Worm (Caenorhabditis elegans) whole organism, mixed stage, embryonic: Measurements from ENCODE around the gene lmtr-3.

Experiments used
- M03D4.4 ChIP-seq: sonication (generic microtip); optimal IDR thresholded peaks from 2 replicates; lab custom pipeline; 2017; ENCODE audit warnings: mild to moderate bottlenecking, missing genetic modification characterization, missing compliant biosample characterization
- blmp-1 ChIP-seq: fragments of 150-350 bp; optimal IDR thresholded peaks from 2 replicates; lab custom pipeline; 2014; ENCODE audit warnings: missing biosample characterization, missing genetic modification characterization
- ceh-39 ChIP-seq: fragments of 150-350 bp; optimal IDR thresholded peaks from 2 replicates; lab custom pipeline; 2014; ENCODE audit warnings: missing biosample characterization, missing genetic modification characterization
- ceh-43 ChIP-seq: fragments of 200-800 bp; sonication (Bioruptor generic); optimal IDR thresholded peaks from 2 replicates; lab custom pipeline; 2018; ENCODE audit warnings: mild to moderate bottlenecking, missing genetic modification characterization, moderate library complexity, missing compliant biosample characterization
- ceh-83 ChIP-seq: fragments of 200-800 bp; sonication (Bioruptor generic); optimal IDR thresholded peaks from 2 replicates; lab custom pipeline; 2018; ENCODE audit warnings: mild to moderate bottlenecking, missing genetic modification characterization, missing compliant biosample characterization
- ces-1 ChIP-seq: fragments of 150-350 bp; optimal IDR thresholded peaks from 2 replicates; lab custom pipeline; 2014; ENCODE audit warnings: missing biosample characterization, missing genetic modification reagents, missing genetic modification characterization
- cnd-1 ChIP-seq: fragments of 200-800 bp; sonication (Bioruptor generic); optimal IDR thresholded peaks from 2 replicates; lab custom pipeline; 2018; ENCODE audit warnings: mild to moderate bottlenecking, missing genetic modification characterization, missing compliant biosample characterization
- drap-1 ChIP-seq: fragments of 200-800 bp; sonication (Bioruptor generic); optimal IDR thresholded peaks from 3 replicates; lab custom pipeline; 2018; ENCODE audit warnings: mild to moderate bottlenecking, missing genetic modification characterization, missing compliant biosample characterization
- elt-1 ChIP-seq: sonication (generic microtip); optimal IDR thresholded peaks from 2 replicates; lab custom pipeline; 2017; ENCODE audit warnings: missing genetic modification characterization, mild to moderate bottlenecking, missing compliant biosample characterization, antibody characterized with exemption, moderate library complexity, borderline replicate concordance; ENCODE audit not compliant: insufficient read depth
- flh-1 ChIP-seq: fragments of 200-800 bp; sonication (Bioruptor generic); optimal IDR thresholded peaks from 2 replicates; lab custom pipeline; 2018; ENCODE audit warnings: mild to moderate bottlenecking, missing genetic modification characterization, moderate library complexity, missing compliant biosample characterization
- ham-2 ChIP-seq: fragments of 200-800 bp; sonication (Bioruptor generic); optimal IDR thresholded peaks from 2 replicates; lab custom pipeline; 2018; ENCODE audit warnings: mild to moderate bottlenecking, missing genetic modification characterization, missing compliant biosample characterization
- hlh-1 ChIP-seq: fragments of 150-350 bp; optimal IDR thresholded peaks from 2 replicates; lab custom pipeline; 2014; ENCODE audit warnings: missing biosample characterization, missing genetic modification reagents, missing genetic modification characterization
- lin-13 ChIP-seq: fragments of 150-350 bp; optimal IDR thresholded peaks from 2 replicates; lab custom pipeline; 2014; ENCODE audit warnings: missing biosample characterization, missing genetic modification characterization
- lin-32 ChIP-seq: fragments of 200-800 bp; sonication (Bioruptor generic); optimal IDR thresholded peaks from 2 replicates; lab custom pipeline; 2018; ENCODE audit warnings: mild to moderate bottlenecking, missing genetic modification characterization, missing compliant biosample characterization
- lsy-2 ChIP-seq: fragments of 150-350 bp; optimal IDR thresholded peaks from 2 replicates; lab custom pipeline; 2014; ENCODE audit warnings: missing biosample characterization, missing genetic modification characterization
- mab-5 ChIP-seq: fragments of 150-350 bp; optimal IDR thresholded peaks from 2 replicates; lab custom pipeline; 2014; ENCODE audit warnings: missing biosample characterization, missing genetic modification characterization
- mep-1 ChIP-seq: fragments of 150-350 bp; optimal IDR thresholded peaks from 2 replicates; lab custom pipeline; 2017; ENCODE audit warnings: missing biosample characterization, missing genetic modification reagents, missing genetic modification characterization, inconsistent platforms
- nhr-12 ChIP-seq: fragments of 150-350 bp; optimal IDR thresholded peaks from 2 replicates; lab custom pipeline; 2014; ENCODE audit warnings: missing biosample characterization, missing genetic modification characterization
- nhr-2 ChIP-seq: fragments of 150-350 bp; optimal IDR thresholded peaks from 2 replicates; lab custom pipeline; 2014; ENCODE audit warnings: missing biosample characterization, missing genetic modification characterization
- nhr-28 ChIP-seq: fragments of 150-350 bp; optimal IDR thresholded peaks from 2 replicates; lab custom pipeline; 2014; ENCODE audit warnings: missing biosample characterization, missing genetic modification characterization
- nhr-76 ChIP-seq: sonication (generic microtip); optimal IDR thresholded peaks from 2 replicates; lab custom pipeline; 2017; ENCODE audit warnings: missing biosample characterization, missing genetic modification characterization
- sem-2 ChIP-seq: fragments of 200-800 bp; sonication (Bioruptor generic); optimal IDR thresholded peaks from 2 replicates; lab custom pipeline; 2018; ENCODE audit warnings: mild to moderate bottlenecking, missing genetic modification characterization, missing compliant biosample characterization
- snpc-4 ChIP-seq: fragments of 150-350 bp; optimal IDR thresholded peaks from 2 replicates; lab custom pipeline; 2014; ENCODE audit warnings: missing biosample characterization, missing genetic modification characterization
- tbx-8 ChIP-seq: fragments of 200-800 bp; sonication (Bioruptor generic); optimal IDR thresholded peaks from 2 replicates; lab custom pipeline; 2018; ENCODE audit warnings: mild to moderate bottlenecking, missing genetic modification characterization, moderate library complexity, missing compliant biosample characterization
- unc-120 ChIP-seq: sonication (generic microtip); optimal IDR thresholded peaks from 2 replicates; lab custom pipeline; 2017; ENCODE audit warnings: missing genetic modification characterization, missing compliant biosample characterization; ENCODE audit not compliant: poor library complexity, severe bottlenecking
- unc-62 ChIP-seq: fragments of 150-350 bp; optimal IDR thresholded peaks from 2 replicates; lab custom pipeline; 2014; ENCODE audit warnings: missing biosample characterization, missing genetic modification reagents, missing genetic modification characterization
- zip-8 ChIP-seq: fragments of 150-350 bp; optimal IDR thresholded peaks from 2 replicates; lab custom pipeline; 2014; ENCODE audit warnings: missing biosample characterization, missing genetic modification characterization
- ztf-11 ChIP-seq: fragments of 150-350 bp; optimal IDR thresholded peaks from 2 replicates; lab custom pipeline; 2014; ENCODE audit warnings: missing biosample characterization, missing genetic modification characterization

lmtr-3 gene

DNA sequence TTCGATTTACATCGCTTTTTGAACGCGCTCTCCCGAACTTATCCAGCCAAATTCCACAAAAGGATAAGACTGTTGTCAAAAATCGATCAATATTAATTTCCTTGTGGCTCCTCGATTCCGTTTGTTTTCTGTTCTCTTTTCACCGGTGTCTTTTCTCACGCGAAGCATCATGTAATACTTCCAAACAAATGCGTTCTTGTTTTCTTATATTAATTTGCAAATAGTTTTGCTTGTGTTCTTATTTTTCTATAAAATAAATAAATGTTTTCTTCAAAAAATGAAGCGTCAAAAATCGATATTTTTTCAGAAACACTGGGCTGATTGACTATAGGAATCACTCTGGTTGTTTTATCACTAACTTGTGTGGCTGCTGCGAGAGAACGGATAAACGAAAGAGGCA lies 10.4 kb upstream of the lmtr-3 start, which contains the start of gene math-33:
TSS of gene math-33 (plus strand) at position 301 of the 400 bp plus-strand sequence.
- TF ChIP-seq hlh-1 (tag; lab: Kevin White, UChicago) (no peak), nhr-12 (tag; lab: Kevin White, UChicago) (no peak), mab-5 (tag; lab: Kevin White, UChicago) (no peak), cnd-1 (tag; lab: Kevin White, UChicago) (no peak), snpc-4 (tag; lab: Kevin White, UChicago) (no peak), zip-8 (no peak), nhr-76 (no peak), M03D4.4 (tag; lab: Kevin White, UChicago) (no peak), mep-1 (tag; lab: Kevin White, UChicago) (no peak), elt-1 (tag; lab: Kevin White, UChicago) (no peak), nhr-2 (tag; lab: Kevin White, UChicago) (no peak), unc-120 (no peak), sem-2 (GFP tag; lab: Kevin White, UChicago) (no peak), lin-13 (tag; lab: Kevin White, UChicago) (no peak)

DNA sequence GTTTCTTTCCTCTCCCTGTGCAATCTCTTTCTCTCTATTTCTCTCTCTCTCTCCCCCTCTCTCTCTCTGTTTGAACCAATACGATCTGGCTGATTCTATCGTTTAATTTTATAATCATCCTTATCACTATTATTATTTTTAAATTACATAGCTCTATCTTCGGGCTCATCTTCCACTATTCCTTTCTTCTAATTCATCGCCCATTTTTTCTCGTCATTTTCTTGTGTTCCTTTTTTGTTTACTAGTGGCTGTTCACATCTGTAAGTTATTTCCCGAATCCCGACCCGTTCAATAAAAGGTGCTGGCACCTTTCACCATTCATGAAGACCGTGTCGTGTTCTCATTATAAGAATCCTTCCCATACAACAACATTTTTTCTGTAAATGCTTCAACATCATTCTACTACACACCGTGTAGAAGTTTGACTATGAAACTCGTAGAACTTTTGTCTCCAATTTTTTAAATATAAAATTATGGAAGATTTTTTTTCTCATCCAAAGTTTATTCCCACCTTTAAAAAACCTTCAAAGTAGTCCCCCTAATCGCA lies 5.7 kb upstream of the lmtr-3 start:
- no peak for TF ChIP-seq drap-1
- TF ChIP-seq nhr-28 (tag; lab: Kevin White, UChicago), result no peak
- no peak for TF ChIP-seq ceh-39 (tag; lab: Kevin White, UChicago)
- no peak for TF ChIP-seq ceh-43 (GFP tag; lab: Kevin White, UChicago)
- TF ChIP-seq mep-1 (tag; lab: Kevin White, UChicago), result no peak
- TF ChIP-seq ham-2 (GFP tag; lab: Kevin White, UChicago), result no peak
- TF ChIP-seq flh-1, result no peak
- TF ChIP-seq snpc-4 (tag; lab: Kevin White, UChicago), result no peak
- no peak for TF ChIP-seq sem-2 (GFP tag; lab: Kevin White, UChicago)
- TF ChIP-seq blmp-1 (tag; lab: Kevin White, UChicago), result no peak
- no peak for TF ChIP-seq cnd-1 (tag; lab: Kevin White, UChicago)
- no peak for TF ChIP-seq hlh-1 (tag; lab: Kevin White, UChicago)
- no peak for TF ChIP-seq unc-62 (GFP tag; lab: Kevin White, UChicago)

DNA sequence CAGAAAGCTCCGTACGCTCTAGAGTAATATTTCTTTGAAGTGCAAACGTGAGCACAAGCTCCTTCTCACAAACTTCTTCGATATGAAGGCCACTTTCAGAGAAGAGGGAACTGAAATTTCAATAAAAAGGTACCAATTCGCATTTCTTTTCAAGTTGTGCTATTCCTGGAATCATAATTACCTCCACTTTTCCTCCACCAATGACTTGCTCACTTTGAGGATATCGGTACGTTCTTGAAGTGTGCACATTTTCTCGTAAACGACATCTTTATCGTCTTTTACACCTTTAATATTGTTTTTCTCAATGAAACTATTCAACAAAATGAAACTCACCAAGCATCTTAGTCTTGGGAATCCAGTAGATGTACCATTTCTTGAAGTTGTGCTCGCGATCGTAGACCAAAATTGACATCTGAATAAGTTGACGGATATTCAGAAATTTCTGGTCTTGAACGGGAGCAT lies 4.7 kb upstream of the lmtr-3 start, which contains the start of gene scb-1:
TSS of gene scb-1 (minus strand) at position 412 of the 462 bp plus-strand sequence.
- no peak for TF ChIP-seq nhr-12 (tag; lab: Kevin White, UChicago)
- TF ChIP-seq, all 35 proteins: peak for 0

DNA sequence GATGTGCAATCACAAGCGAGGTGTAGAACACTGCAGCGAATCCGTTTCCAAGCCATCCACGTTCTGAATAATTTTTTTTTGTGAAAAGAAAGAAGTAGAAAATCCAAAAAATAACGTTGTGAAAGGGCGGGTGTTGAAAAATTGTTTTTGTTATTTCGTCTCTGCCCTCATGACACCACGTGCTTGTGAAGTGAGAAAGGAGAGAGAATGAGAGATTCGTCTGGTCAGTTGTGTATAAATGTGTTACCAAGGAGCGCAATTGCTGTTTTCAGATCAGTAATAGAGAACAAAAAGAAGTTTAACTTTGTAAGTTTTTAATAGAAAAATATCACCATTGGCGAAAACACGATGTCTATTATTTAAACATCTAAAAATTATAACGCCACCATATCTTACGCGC lies 2.7 kb upstream of the lmtr-3 start:
- TF ChIP-seq nhr-2 (tag; lab: Kevin White, UChicago) (no peak), ces-1 (peak; percentile 84), hlh-1 (tag; lab: Kevin White, UChicago) (peak; percentile 56), mep-1 (tag; lab: Kevin White, UChicago) (peak; percentile 33)

DNA sequence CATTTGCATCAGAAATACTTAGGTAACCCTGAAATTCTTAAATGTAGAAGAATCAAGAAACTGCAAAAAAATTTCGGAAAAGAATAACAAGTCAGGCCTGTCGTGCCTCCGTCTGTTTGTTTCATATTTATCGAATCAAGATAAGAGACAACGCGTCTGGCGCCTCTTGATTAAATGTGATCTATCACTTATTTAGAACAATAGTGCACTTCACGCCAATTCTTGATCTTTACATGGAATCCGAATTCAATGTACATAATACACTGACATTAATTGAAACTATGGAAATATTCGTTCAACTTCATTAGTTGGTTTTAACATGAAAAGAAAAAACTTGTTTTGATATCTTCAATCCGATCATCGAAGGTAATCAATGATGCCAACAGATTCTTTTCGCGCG lies 1.5 kb upstream of the lmtr-3 start, which contains the start of gene mboa-2:
TSS of gene mboa-2 (minus strand) at position 28 of the 400 bp plus-strand sequence.
- no peak for TF ChIP-seq ceh-43 (GFP tag; lab: Kevin White, UChicago)
- no peak for TF ChIP-seq sem-2 (GFP tag; lab: Kevin White, UChicago)

DNA sequence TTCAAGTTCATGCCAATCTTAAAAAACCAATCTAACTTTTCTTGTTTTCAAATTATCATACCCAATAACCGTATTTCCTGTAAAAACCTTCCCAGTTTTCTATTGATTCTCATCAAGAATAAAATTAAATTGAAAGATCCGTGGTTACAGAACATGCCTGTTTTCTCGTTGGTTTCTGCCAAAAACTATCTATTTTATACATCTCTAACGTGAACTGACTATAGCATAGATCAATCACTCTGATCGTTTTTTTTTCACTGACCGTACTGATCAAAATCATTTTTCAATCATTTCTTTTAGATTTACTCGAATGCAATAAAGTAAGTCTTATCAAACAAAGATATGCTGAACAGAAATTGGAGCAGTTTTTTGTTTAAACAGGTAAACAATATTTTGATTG lies 936 bp downstream of the lmtr-3 start, which contains the start of gene C06H2.2:
TSS of gene C06H2.2 (plus strand) at position 301 of the 400 bp plus-strand sequence.
- TF ChIP-seq mab-5 (tag; lab: Kevin White, UChicago) (no peak), unc-120 (no peak), mep-1 (tag; lab: Kevin White, UChicago) (no peak), zip-8 (no peak), ceh-39 (tag; lab: Kevin White, UChicago) (no peak), unc-62 (GFP tag; lab: Kevin White, UChicago) (no peak), drap-1 (no peak), lsy-2 (tag; lab: Kevin White, UChicago) (no peak), lin-13 (tag; lab: Kevin White, UChicago) (no peak), blmp-1 (tag; lab: Kevin White, UChicago) (no peak), flh-1 (no peak), nhr-12 (tag; lab: Kevin White, UChicago) (no peak), ceh-43 (GFP tag; lab: Kevin White, UChicago) (no peak)
- TF ChIP-seq, all 35 proteins: peak for 0

DNA sequence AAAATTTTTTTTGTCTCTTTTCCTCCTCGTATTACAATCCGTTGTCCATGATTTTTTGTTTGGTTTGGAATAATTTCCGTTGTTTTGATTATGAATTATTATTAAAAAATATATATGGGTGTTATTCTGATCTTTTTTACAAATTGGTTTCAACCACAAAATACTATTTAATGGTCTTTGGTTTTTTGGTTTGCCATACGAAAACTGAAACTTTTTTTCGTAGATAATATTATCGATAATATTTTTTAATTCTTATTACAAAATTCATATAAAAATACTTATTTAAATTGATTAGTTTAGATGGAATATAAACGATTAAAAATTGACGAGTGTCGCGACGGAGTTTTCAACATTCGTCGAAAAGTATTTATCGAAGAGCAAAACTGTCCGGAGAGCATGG lies 3.2 kb downstream of the lmtr-3 start, which contains the start of gene jmjd-5:
TSS of gene jmjd-5 (plus strand) at position 301 of the 400 bp plus-strand sequence.
- TF ChIP-seq snpc-4 (tag; lab: Kevin White, UChicago), result no peak
- no peak for TF ChIP-seq ztf-11 (tag; lab: Kevin White, UChicago)
- TF ChIP-seq ceh-39 (tag; lab: Kevin White, UChicago), result no peak
- no peak for TF ChIP-seq mab-5 (tag; lab: Kevin White, UChicago)
- TF ChIP-seq unc-62 (GFP tag; lab: Kevin White, UChicago), result no peak
- no peak for TF ChIP-seq zip-8
- TF ChIP-seq sem-2 (GFP tag; lab: Kevin White, UChicago), result no peak
- no peak for TF ChIP-seq tbx-8 (GFP tag; lab: Kevin White, UChicago)
- TF ChIP-seq flh-1, result no peak
- TF ChIP-seq ceh-83 (GFP tag; lab: Kevin White, UChicago), result no peak
- no peak for TF ChIP-seq mep-1 (tag; lab: Kevin White, UChicago)
- no peak for TF ChIP-seq lin-32 (GFP tag; lab: Kevin White, UChicago)
- no peak for TF ChIP-seq lsy-2 (tag; lab: Kevin White, UChicago)
- TF ChIP-seq drap-1, result no peak
- no peak for TF ChIP-seq ham-2 (GFP tag; lab: Kevin White, UChicago)
